Worm (Caenorhabditis elegans) whole organism, L3 larva: ENCODE measurements around the gene zmp-5.

Experiments used
- aly-2 ChIP-seq: fragments of 150-350 bp; optimal IDR thresholded peaks from 2 replicates; lab custom pipeline; 2014; ENCODE audit warnings: missing biosample characterization, missing genetic modification characterization
- ama-1 ChIP-seq: fragments of 150-350 bp; optimal IDR thresholded peaks from 2 replicates; lab custom pipeline; 2018
- ceh-16 ChIP-seq: sonication (generic microtip); optimal IDR thresholded peaks from 2 replicates; lab custom pipeline; 2017; ENCODE audit warnings: missing biosample characterization, missing genetic modification characterization
- ceh-28 ChIP-seq: fragments of 150-350 bp; optimal IDR thresholded peaks from 2 replicates; lab custom pipeline; 2014; ENCODE audit warnings: missing biosample characterization, missing genetic modification reagents, missing genetic modification characterization
- ceh-9 ChIP-seq: sonication (generic microtip); optimal IDR thresholded peaks from 2 replicates; lab custom pipeline; 2018; ENCODE audit warnings: missing biosample characterization, missing genetic modification characterization
- egl-5 ChIP-seq: fragments of 150-350 bp; optimal IDR thresholded peaks from 2 replicates; lab custom pipeline; 2017; ENCODE audit warnings: missing biosample characterization, missing genetic modification reagents, missing genetic modification characterization, inconsistent platforms
- elt-1 ChIP-seq: fragments of 150-350 bp; optimal IDR thresholded peaks from 2 replicates; lab custom pipeline; 2014; ENCODE audit warnings: missing biosample characterization, missing genetic modification characterization
- elt-2 ChIP-seq: sonication (generic microtip); optimal IDR thresholded peaks from 2 replicates; lab custom pipeline; 2016; ENCODE audit warnings: missing genetic modification reagents, mild to moderate bottlenecking, missing genetic modification characterization, missing compliant biosample characterization
- fkh-10 ChIP-seq: sonication (generic microtip); optimal IDR thresholded peaks from 2 replicates; lab custom pipeline; 2017; ENCODE audit warnings: missing biosample characterization, missing genetic modification reagents, missing genetic modification characterization
- fkh-2 ChIP-seq: fragments of 150-350 bp; optimal IDR thresholded peaks from 2 replicates; lab custom pipeline; 2014; ENCODE audit warnings: missing biosample characterization, missing genetic modification reagents, missing genetic modification characterization
- fos-1 ChIP-seq: fragments of 150-350 bp; optimal IDR thresholded peaks from 2 replicates; lab custom pipeline; 2014; ENCODE audit warnings: missing biosample characterization, missing genetic modification characterization
- hmg-11 ChIP-seq: sonication (generic microtip); optimal IDR thresholded peaks from 2 replicates; lab custom pipeline; 2016; ENCODE audit warnings: missing genetic modification characterization, missing compliant biosample characterization
- jun-1 ChIP-seq: fragments of 150-350 bp; optimal IDR thresholded peaks from 2 replicates; lab custom pipeline; 2014; ENCODE audit warnings: missing biosample characterization, missing genetic modification reagents, missing genetic modification characterization
- lin-15B ChIP-seq: fragments of 150-350 bp; optimal IDR thresholded peaks from 2 replicates; lab custom pipeline; 2014; ENCODE audit warnings: missing biosample characterization, missing genetic modification characterization
- lin-39 ChIP-seq: fragments of 150-350 bp; optimal IDR thresholded peaks from 2 replicates; lab custom pipeline; 2018; ENCODE audit warnings: missing biosample characterization, missing genetic modification reagents, missing genetic modification characterization
- mdl-1 ChIP-seq: fragments of 150-350 bp; optimal IDR thresholded peaks from 2 replicates; lab custom pipeline; 2014; ENCODE audit warnings: missing biosample characterization, missing genetic modification characterization
- nfya-1 ChIP-seq: sonication (generic microtip); optimal IDR thresholded peaks from 2 replicates; lab custom pipeline; 2017; ENCODE audit warnings: missing genetic modification characterization, mild to moderate bottlenecking, missing compliant biosample characterization, antibody characterized with exemption, moderate library complexity; ENCODE audit not compliant: insufficient read depth
- nhr-23 ChIP-seq: fragments of 150-350 bp; optimal IDR thresholded peaks from 2 replicates; lab custom pipeline; 2014; ENCODE audit warnings: missing biosample characterization, missing genetic modification reagents, missing genetic modification characterization
- nhr-25 ChIP-seq: sonication (generic microtip); optimal IDR thresholded peaks from 2 replicates; lab custom pipeline; 2017; ENCODE audit warnings: missing biosample characterization, missing genetic modification characterization
- nhr-43 ChIP-seq: sonication (generic microtip); optimal IDR thresholded peaks from 2 replicates; lab custom pipeline; 2016; ENCODE audit warnings: mild to moderate bottlenecking, missing genetic modification characterization, missing compliant biosample characterization; ENCODE audit not compliant: poor library complexity, severe bottlenecking
- nhr-76 ChIP-seq: fragments of 150-350 bp; sonication (generic microtip); optimal IDR thresholded peaks from 5 replicates; lab custom pipeline; 2014; ENCODE audit warnings: missing biosample characterization, missing genetic modification characterization
- pqm-1 ChIP-seq: fragments of 150-350 bp; optimal IDR thresholded peaks from 2 replicates; lab custom pipeline; 2017; ENCODE audit warnings: missing biosample characterization, missing genetic modification characterization, inconsistent platforms
- sea-2 ChIP-seq: fragments of 150-350 bp; sonication (generic microtip); optimal IDR thresholded peaks from 4 replicates; lab custom pipeline; 2014; ENCODE audit warnings: missing biosample characterization, missing genetic modification reagents, missing genetic modification characterization
- tbx-2 ChIP-seq: sonication (generic microtip); optimal IDR thresholded peaks from 2 replicates; lab custom pipeline; 2016; ENCODE audit warnings: mild to moderate bottlenecking, missing genetic modification characterization, missing compliant biosample characterization
- unc-39 ChIP-seq: sonication (generic microtip); optimal IDR thresholded peaks from 4 replicates; lab custom pipeline; 2017; ENCODE audit warnings: missing biosample characterization, missing genetic modification characterization
- unc-62 ChIP-seq: fragments of 150-350 bp; sonication (generic microtip); optimal IDR thresholded peaks from 4 replicates; lab custom pipeline; 2014; ENCODE audit warnings: missing biosample characterization, missing genetic modification reagents, missing genetic modification characterization
- zag-1 ChIP-seq: fragments of 150-350 bp; optimal IDR thresholded peaks from 2 replicates; lab custom pipeline; 2014; ENCODE audit warnings: missing biosample characterization, missing genetic modification characterization
- ztf-11 ChIP-seq: fragments of 150-350 bp; optimal IDR thresholded peaks from 2 replicates; lab custom pipeline; 2014; ENCODE audit warnings: missing biosample characterization, missing genetic modification characterization
- ztf-4 ChIP-seq: fragments of 150-350 bp; optimal IDR thresholded peaks from 2 replicates; lab custom pipeline; 2014; ENCODE audit warnings: missing biosample characterization, missing genetic modification characterization

Gene zmp-5

DNA sequence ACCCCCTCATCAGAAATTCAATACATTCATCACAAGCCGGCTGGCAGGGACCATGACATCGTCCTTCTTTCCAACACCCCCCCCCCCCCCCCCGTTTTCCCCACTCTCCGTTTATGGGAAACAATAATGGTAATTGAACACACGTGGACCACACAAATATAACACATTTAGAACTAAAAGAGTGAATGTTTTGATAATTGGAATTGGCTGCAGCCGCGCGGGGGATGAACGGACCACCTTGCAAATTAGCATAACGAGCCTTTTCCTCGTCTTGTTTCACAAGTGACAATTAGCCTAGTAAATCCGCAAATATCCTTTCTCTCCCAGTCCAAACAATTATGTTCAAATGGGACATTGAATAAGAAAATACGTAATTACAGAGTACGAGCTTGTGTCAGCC lies 41.7 kb downstream of the zmp-5 start:
- peak; percentile 4 for TF ChIP-seq nhr-25 (tag; lab: Kevin White, UChicago)
- TF ChIP-seq sea-2 (GFP tag; lab: Kevin White, UChicago): no peak
- no peak for TF ChIP-seq nhr-43
- TF ChIP-seq egl-5 (tag; lab: Kevin White, UChicago): no peak
- TF ChIP-seq, all 47 proteins: peak for 1

- peak; percentile 2 for TF ChIP-seq nfya-1 (tag; lab: Kevin White, UChicago)
- no peak for TF ChIP-seq ztf-11 (tag; lab: Kevin White, UChicago)
- TF ChIP-seq fkh-10 (GFP tag; lab: Kevin White, UChicago): peak; percentile 94
Observed at ce11 chrX:12689869-12690268, 43.0 kb downstream of the zmp-5 start.

DNA sequence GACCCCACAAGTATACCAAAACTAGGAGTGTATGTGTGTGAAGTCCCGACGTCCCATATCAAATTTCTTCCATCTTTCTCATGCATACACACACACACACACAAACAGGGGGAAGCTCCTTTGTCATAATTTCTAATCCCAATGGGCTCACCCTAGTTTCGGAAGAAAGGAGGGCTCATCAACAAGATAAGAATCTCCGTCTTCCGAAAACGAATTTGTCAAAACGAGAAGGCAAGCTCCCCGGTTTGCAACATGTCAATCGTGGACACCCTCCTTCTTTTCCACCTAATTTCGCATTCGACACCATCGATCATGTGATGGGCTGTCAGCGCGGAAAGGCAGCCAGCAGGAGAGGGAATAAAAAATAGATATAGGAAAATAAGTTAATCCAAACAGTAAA lies 43.4 kb downstream of the zmp-5 start:
- TF ChIP-seq lin-39: peak; percentile 97
- TF ChIP-seq elt-1 (tag; lab: Kevin White, UChicago): peak; percentile 87
- peak; percentile 96 for TF ChIP-seq unc-62 (GFP tag; lab: Kevin White, UChicago)
- peak; percentile 45 for TF ChIP-seq nfya-1 (tag; lab: Kevin White, UChicago)
- peak; percentile 7 for TF ChIP-seq elt-2 (tag; lab: Kevin White, UChicago)
- no peak for TF ChIP-seq nhr-25 (tag; lab: Kevin White, UChicago)
- no peak for TF ChIP-seq hmg-11 (tag; lab: Kevin White, UChicago)
- TF ChIP-seq ztf-4 (tag; lab: Kevin White, UChicago): no peak
- peak; percentile 23 for TF ChIP-seq zag-1
- TF ChIP-seq, all 47 proteins: peak for 6

ce11 chrX:12691306-12691705 lies 44.4 kb downstream of the zmp-5 start, which contains the start of gene ugt-50:
ugt-50 (plus strand) TSS chrX:12691573.
- TF ChIP-seq pqm-1 (tag; lab: Kevin White, UChicago): peak; percentile 73
- no peak for TF ChIP-seq fkh-2 (tag; lab: Kevin White, UChicago)
- TF ChIP-seq nhr-43: peak; percentile 6
- no peak for TF ChIP-seq fkh-10 (GFP tag; lab: Kevin White, UChicago)
- peak; percentile 26 for TF ChIP-seq jun-1 (tag; lab: Kevin White, UChicago)
- no peak for TF ChIP-seq nhr-23 (tag; lab: Kevin White, UChicago)
- no peak for TF ChIP-seq fos-1 (tag; lab: Kevin White, UChicago)
- peak; percentile 12 for TF ChIP-seq ceh-28 (tag; lab: Kevin White, UChicago)
- peak; percentile 92 for TF ChIP-seq elt-2 (tag; lab: Kevin White, UChicago)

DNA sequence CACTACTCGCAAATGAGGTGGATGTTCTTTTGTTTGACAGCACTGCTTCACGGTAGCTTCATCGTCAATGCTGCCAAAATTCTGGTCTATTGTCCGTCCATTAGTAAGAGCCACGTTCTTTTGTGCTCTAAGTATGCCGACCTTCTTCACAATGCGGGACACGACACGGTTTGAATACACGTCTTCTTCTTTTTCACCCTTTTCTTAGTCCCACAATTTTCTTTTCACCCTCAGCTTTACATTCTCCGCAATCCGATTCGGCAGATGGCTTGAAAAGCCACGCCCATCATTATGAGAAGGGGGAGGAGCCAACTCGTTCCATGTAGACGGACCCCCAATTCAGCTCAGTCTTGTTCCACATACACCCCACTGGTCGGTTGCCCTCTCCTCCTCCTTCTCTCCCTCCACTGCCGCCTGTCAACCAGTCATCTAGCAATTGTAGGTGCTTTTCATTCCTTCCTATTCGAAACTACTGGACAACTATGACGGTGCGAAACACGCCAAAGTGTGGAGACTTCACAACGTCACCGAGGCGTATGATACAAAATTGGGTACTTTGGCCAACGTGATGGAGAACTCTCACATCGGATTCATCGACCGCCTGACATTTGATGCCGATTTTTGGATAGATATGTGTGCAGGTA lies 44.9 kb downstream of the zmp-5 start:
- TF ChIP-seq nfya-1 (tag; lab: Kevin White, UChicago): peak; percentile 42
- TF ChIP-seq lin-15B (tag; lab: Kevin White, UChicago): no peak
- TF ChIP-seq sea-2 (GFP tag; lab: Kevin White, UChicago): no peak
- peak; percentile 33 for TF ChIP-seq hmg-11 (tag; lab: Kevin White, UChicago)
- peak; percentile 78 for TF ChIP-seq fkh-10 (GFP tag; lab: Kevin White, UChicago)
- TF ChIP-seq ama-1 (lab: Kevin White, UChicago): peak; percentile 86

ce11 chrX:12693150-12693589 lies 46.3 kb downstream of the zmp-5 start:
- TF ChIP-seq unc-39 (tag; lab: Kevin White, UChicago): no peak
- TF ChIP-seq aly-2 (tag; lab: Kevin White, UChicago): no peak
- peak; percentile 3 for TF ChIP-seq nfya-1 (tag; lab: Kevin White, UChicago)
- no peak for TF ChIP-seq ceh-16 (tag; lab: Kevin White, UChicago)
- TF ChIP-seq ceh-28 (tag; lab: Kevin White, UChicago): no peak
- peak; percentile 34 for TF ChIP-seq tbx-2 (tag; lab: Kevin White, UChicago)
- no peak for TF ChIP-seq nhr-23 (tag; lab: Kevin White, UChicago)

- TF ChIP-seq mdl-1 (tag; lab: Kevin White, UChicago): no peak
- no peak for TF ChIP-seq ceh-9 (tag; lab: Kevin White, UChicago)
- no peak for TF ChIP-seq fos-1 (tag; lab: Kevin White, UChicago)
- TF ChIP-seq nhr-76 (tag; lab: Kevin White, UChicago): no peak
- no peak for TF ChIP-seq ceh-16 (tag; lab: Kevin White, UChicago)
Observed at ce11 chrX:12700456-12700855, 53.5 kb downstream of the zmp-5 start, which contains the start of gene nhr-26. nhr-26 (minus strand) TSS chrX:12700465.
